Worm (Caenorhabditis elegans) whole organism, midembryonic: Measurements from ENCODE around the gene nhr-79.

Source experiments
- T22C8.4 ChIP-seq: fragments of 200-800 bp; sonication (Bioruptor generic); IDR thresholded peaks from 2 replicates; pipeline ENCODE4 v1.3.6; 2022; ENCODE audit warnings: missing genetic modification characterization, missing compliant biosample characterization
- cog-1 ChIP-seq: sonication (generic microtip); optimal IDR thresholded peaks from 2 replicates; lab custom pipeline; 2016; ENCODE audit warnings: missing genetic modification characterization, missing compliant biosample characterization
- flt-1 ChIP-seq: fragments of 200-800 bp; sonication (Bioruptor generic); IDR thresholded peaks from 2 replicates; pipeline ENCODE4 v1.3.6; 2022; ENCODE audit warnings: missing genetic modification characterization, missing compliant biosample characterization
- klf-2 ChIP-seq: fragments of 200-800 bp; sonication (Bioruptor generic); conservative IDR thresholded peaks from 2 replicates; pipeline ENCODE4 v1.3.6; 2022; ENCODE audit warnings: missing genetic modification reagents, missing genetic modification characterization, missing compliant biosample characterization
- ref-1 ChIP-seq: fragments of 200-800 bp; sonication (Bioruptor generic); conservative IDR thresholded peaks from 2 replicates; pipeline ENCODE4 v1.3.6; 2022; ENCODE audit warnings: missing genetic modification reagents, missing genetic modification characterization, missing compliant biosample characterization
- tab-1 ChIP-seq: fragments of 200-800 bp; sonication (Bioruptor generic); IDR thresholded peaks from 2 replicates; pipeline ENCODE4 v1.3.6; 2022; ENCODE audit warnings: missing genetic modification characterization, missing compliant biosample characterization
- ztf-23 ChIP-seq: fragments of 200-800 bp; sonication (Bioruptor generic); IDR thresholded peaks from 2 replicates; pipeline ENCODE4 v1.3.6; 2022; ENCODE audit warnings: missing genetic modification reagents, missing genetic modification characterization, missing compliant biosample characterization
- ztf-29 ChIP-seq: fragments of 200-800 bp; sonication (Bioruptor generic); IDR thresholded peaks from 2 replicates; pipeline ENCODE4 v1.3.6; 2022; ENCODE audit warnings: missing genetic modification reagents, missing genetic modification characterization, missing compliant biosample characterization

DNA sequence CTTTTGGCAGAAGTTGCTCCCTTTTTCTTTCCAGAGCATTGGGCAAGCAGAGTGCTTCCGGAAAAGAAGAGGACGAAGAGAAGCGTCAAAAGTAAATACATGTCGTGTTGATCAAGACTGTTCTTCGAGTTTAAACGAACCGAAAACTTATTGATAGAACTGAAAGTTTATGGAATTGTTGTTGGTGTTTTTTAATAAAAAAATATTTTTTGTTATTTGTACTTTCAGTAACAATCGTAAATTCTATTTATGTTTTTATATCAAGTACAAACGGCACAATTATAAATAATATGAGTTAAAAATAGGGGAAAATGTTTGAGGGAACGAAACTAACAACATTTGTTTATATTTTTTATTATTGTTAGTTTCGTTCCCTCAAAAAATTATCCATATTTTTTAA, 46.0 kb upstream of the nhr-79 start, which contains the start of gene F21D9.3:
- TF ChIP-seq klf-2 (GFP tag; lab: Robert Waterston, UW), result no peak
- TF ChIP-seq cog-1 (tag; lab: Kevin White, UChicago), result no peak
- no peak for TF ChIP-seq ztf-23
- no peak for TF ChIP-seq ztf-29 (GFP tag; lab: Robert Waterston, UW)
- TF ChIP-seq flt-1 (GFP tag; lab: Robert Waterston, UW), result no peak
- no peak for TF ChIP-seq T22C8.4 (GFP tag; lab: Robert Waterston, UW)
- TF ChIP-seq ref-1 (GFP tag; lab: Robert Waterston, UW), result no peak
- TF ChIP-seq tab-1, result no peak
